Fruit fly (Drosophila melanogaster): Measurements from ENCODE around the gene CG15005.

The CG15005 gene

DNA sequence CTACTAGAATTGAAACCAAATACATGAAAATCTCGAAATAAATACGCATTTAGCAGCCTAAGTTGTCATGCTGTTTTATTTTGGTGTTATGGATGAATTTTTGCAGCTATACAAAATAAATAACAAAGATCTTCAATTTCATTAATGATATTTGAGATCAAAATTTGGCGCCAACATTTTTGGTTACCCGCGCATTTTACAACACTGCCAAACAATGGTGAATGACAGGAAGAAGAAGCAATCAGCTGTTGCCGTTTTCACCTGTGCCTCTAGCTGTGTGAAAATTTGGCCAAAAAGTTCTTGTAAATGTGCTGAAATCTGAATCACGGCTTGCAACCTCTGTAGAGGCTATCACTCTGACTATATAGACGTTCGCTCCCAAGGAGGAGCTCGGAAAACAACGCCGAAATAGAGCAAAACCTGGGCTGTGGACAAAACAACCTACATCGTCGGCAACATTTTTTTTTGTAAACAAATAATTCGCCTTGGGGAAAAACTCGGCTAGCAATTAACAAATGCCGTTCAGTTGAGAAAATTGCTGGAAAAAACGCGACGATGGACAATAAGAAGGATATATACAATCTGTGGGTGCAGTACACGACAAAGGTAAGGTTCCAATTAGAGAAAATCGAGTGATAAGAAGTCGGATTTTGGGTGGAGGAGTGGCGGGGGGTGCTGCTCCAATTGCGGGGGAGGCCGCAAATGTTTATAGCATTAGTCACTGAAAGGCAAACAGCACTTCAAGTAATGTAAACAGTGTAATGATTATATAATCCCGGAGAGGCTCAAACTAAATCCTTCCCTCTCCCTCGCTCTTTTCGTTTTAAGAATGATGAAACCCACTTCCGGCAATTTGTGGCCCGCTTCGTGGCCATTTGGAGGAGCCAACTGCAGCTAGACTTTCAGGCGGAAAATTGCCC lies 10.1 kb downstream of the CG15005 start, which contains the start of gene CG43367 (continued):
- TF ChIP-seq sob (GFP tag; IDR thresholded peaks at IDR 0.05): no peak
- no peak for TF ChIP-seq twi (tag; optimal IDR thresholded peaks at IDR 0.05)
- TF ChIP-seq CG32532 (GFP tag; IDR thresholded peaks at IDR 0.05): peak; percentile 32; the same call in 1 of the 2 replicates
- TF ChIP-seq dati (GFP tag; IDR thresholded peaks at IDR 0.05): no peak
- no peak for TF ChIP-seq ab (GFP tag; optimal IDR thresholded peaks at IDR 0.05)
- peak; percentile 6 for TF ChIP-seq Hmr (GFP tag; optimal IDR thresholded peaks at IDR 0.05)
- TF ChIP-seq Dip3 (GFP tag; optimal IDR thresholded peaks at IDR 0.05): no peak
- no peak for TF ChIP-seq vfl (GFP tag; optimal IDR thresholded peaks at IDR 0.05)
- TF ChIP-seq wor (GFP tag; IDR thresholded peaks at IDR 0.05): no peak
- TF ChIP-seq Drgx (GFP tag; IDR thresholded peaks at IDR 0.05): no peak
- no peak for TF ChIP-seq Neu2 (GFP tag; optimal IDR thresholded peaks at IDR 0.05; ENCODE audit: borderline replicate concordance)
- TF ChIP-seq CG11085 (GFP tag; IDR thresholded peaks at IDR 0.05): no peak
- no peak for TF ChIP-seq sens-2 (GFP tag; IDR thresholded peaks at IDR 0.05)
- TF ChIP-seq CHES-1-like (GFP tag; optimal IDR thresholded peaks at IDR 0.05): peak; percentile 11
- no peak for TF ChIP-seq mld (GFP tag; IDR thresholded peaks at IDR 0.05; ENCODE audit: partially characterized antibody)
- TF ChIP-seq CG4617 (GFP tag; optimal IDR thresholded peaks at IDR 0.05; ENCODE audit: borderline replicate concordance): peak; percentile 29
- TF ChIP-seq exex (tag; optimal IDR thresholded peaks at IDR 0.05): no peak
- no peak for TF ChIP-seq Blimp-1 (GFP tag; optimal IDR thresholded peaks at IDR 0.05)
- TF ChIP-seq Pdp1 (GFP tag; optimal IDR thresholded peaks at IDR 0.05): peak in 1 of 2 experiments; percentile 93
- TF ChIP-seq CG1647 (GFP tag; optimal IDR thresholded peaks at IDR 0.05): no peak
- TF ChIP-seq CG10267 (tag; optimal IDR thresholded peaks at IDR 0.05): peak; percentile 96
- peak; percentile 97 for TF ChIP-seq Dp (GFP tag; optimal IDR thresholded peaks at IDR 0.05)
- TF ChIP-seq CG31388 (GFP tag; optimal IDR thresholded peaks at IDR 0.05): no peak
- TF ChIP-seq CG10431 (GFP tag; optimal IDR thresholded peaks at IDR 0.05): no peak
- TF ChIP-seq D19B (GFP tag; optimal IDR thresholded peaks at IDR 0.05): no peak
- no peak for TF ChIP-seq CG33557 (GFP tag; optimal IDR thresholded peaks at IDR 0.05)
- TF ChIP-seq org-1 (GFP tag; optimal IDR thresholded peaks at IDR 0.05): no peak
- peak; percentile 22; the same call in 1 of the 2 replicates for TF ChIP-seq CG13287 (GFP tag; IDR thresholded peaks at IDR 0.05; ENCODE audit: partially characterized antibody)
- TF ChIP-seq Mad (GFP tag; optimal IDR thresholded peaks at IDR 0.05): no peak
- TF ChIP-seq CG3726 (GFP tag; IDR thresholded peaks at IDR 0.05): no peak
- TF ChIP-seq p53 (GFP tag; optimal IDR thresholded peaks at IDR 0.05): no peak
- no peak for TF ChIP-seq CG15011 (GFP tag; optimal IDR thresholded peaks at IDR 0.05)
- TF ChIP-seq CG4707 (GFP tag; optimal IDR thresholded peaks at IDR 0.05): no peak
- no peak for TF ChIP-seq D19A (tag; optimal IDR thresholded peaks at IDR 0.05)
- peak; percentile 45 for TF ChIP-seq Myb (GFP tag; optimal IDR thresholded peaks at IDR 0.05)
- peak; percentile 26 for TF ChIP-seq kay (GFP tag; optimal IDR thresholded peaks at IDR 0.05)
- no peak for TF ChIP-seq trh (GFP tag; optimal IDR thresholded peaks at IDR 0.05)
- no peak for TF ChIP-seq ftz-f1 (GFP tag; optimal IDR thresholded peaks at IDR 0.05)
- TF ChIP-seq nerfin-1 (tag; optimal IDR thresholded peaks at IDR 0.05): peak; percentile 8
- TF ChIP-seq HLH4C (GFP tag; IDR thresholded peaks at IDR 0.05; ENCODE audit: partially characterized antibody): no peak
- peak; percentile 77 for TF ChIP-seq sr (GFP tag; IDR thresholded peaks at IDR 0.05)
- TF ChIP-seq bigmax (GFP tag; optimal IDR thresholded peaks at IDR 0.05): no peak
- no peak for TF ChIP-seq sim (GFP tag; IDR thresholded peaks at IDR 0.05)
- peak; percentile 33 for TF ChIP-seq MESR4 (GFP tag; optimal IDR thresholded peaks at IDR 0.05)
- no peak for TF ChIP-seq fd102C (GFP tag; optimal IDR thresholded peaks at IDR 0.05)
- TF ChIP-seq Six4 (GFP tag; optimal IDR thresholded peaks at IDR 0.05): no peak
- no peak for TF ChIP-seq Asciz (GFP tag; optimal IDR thresholded peaks at IDR 0.05)
- TF ChIP-seq Gsc (GFP tag; IDR thresholded peaks at IDR 0.05): no peak
- no peak for TF ChIP-seq CG4282 (GFP tag; optimal IDR thresholded peaks at IDR 0.05)
